Fruit fly (Drosophila melanogaster) whole organism, embryonic: ENCODE data around the gene Vav.
A peak's percentile ranks its signal among the peaks of the same experiment; 100 is the strongest.

ENCODE experiments used
- ATbp ChIP-seq: fragments of 200-800 bp; sonication (Bioruptor generic); optimal IDR thresholded peaks from 2 replicates; lab custom pipeline; 2017; ENCODE audit warnings: missing biosample characterization, mild to moderate bottlenecking, missing genetic modification characterization, missing genetic modification reagents
- Blimp-1 ChIP-seq: fragments of 200-800 bp; sonication (Bioruptor generic); optimal IDR thresholded peaks from 3 replicates; lab custom pipeline; 2018; ENCODE audit warnings: missing biosample characterization, missing genetic modification characterization, mild to moderate bottlenecking, moderate library complexity, missing genetic modification reagents
- BtbVII ChIP-seq: fragments of 200-800 bp; sonication (Bioruptor generic); optimal IDR thresholded peaks from 3 replicates; lab custom pipeline; 2017; ENCODE audit warnings: missing biosample characterization, mild to moderate bottlenecking, missing genetic modification characterization
- CG10959 ChIP-seq: fragments of 200-800 bp; sonication (Bioruptor generic); IDR thresholded peaks from 2 replicates; pipeline ENCODE4 v1.3.6; 2022; ENCODE audit warnings: missing biosample characterization, missing genetic modification characterization
- CG13123 ChIP-seq: fragments of 200-800 bp; sonication (Bioruptor generic); optimal IDR thresholded peaks from 2 replicates; lab custom pipeline; 2016; ENCODE audit warnings: missing biosample characterization, missing genetic modification characterization
- CG14667 ChIP-seq: fragments of 200-800 bp; sonication (Bioruptor generic); IDR thresholded peaks from 2 replicates; pipeline ENCODE4 v1.3.6; 2022; ENCODE audit warnings: missing biosample characterization, missing genetic modification characterization
- CG17385 ChIP-seq: fragments of 200-800 bp; sonication (Bioruptor generic); optimal IDR thresholded peaks from 3 replicates; lab custom pipeline; 2018; ENCODE audit warnings: missing biosample characterization, mild to moderate bottlenecking, missing genetic modification characterization
- CG18476 ChIP-seq: fragments of 200-800 bp; sonication (Bioruptor generic); optimal IDR thresholded peaks from 2 replicates; lab custom pipeline; 2016; ENCODE audit warnings: missing biosample characterization, mild to moderate bottlenecking, missing genetic modification characterization
- CG3065 ChIP-seq: fragments of 200-800 bp; sonication (Bioruptor generic); optimal IDR thresholded peaks from 2 replicates; lab custom pipeline; 2016; ENCODE audit warnings: missing biosample characterization, missing genetic modification characterization
- CG32532 ChIP-seq: fragments of 200-800 bp; sonication (Bioruptor generic); IDR thresholded peaks from 2 replicates; pipeline ENCODE4 v1.3.6; 2022; ENCODE audit warnings: missing biosample characterization, missing genetic modification characterization
- CG32767 ChIP-seq: fragments of 200-800 bp; sonication (Bioruptor generic); IDR thresholded peaks from 2 replicates; pipeline ENCODE4 v1.3.6; 2022; ENCODE audit warnings: missing biosample characterization, missing genetic modification characterization
- CG33213 ChIP-seq: fragments of 200-800 bp; sonication (Bioruptor generic); optimal IDR thresholded peaks from 3 replicates; lab custom pipeline; 2016; ENCODE audit warnings: missing biosample characterization, missing genetic modification characterization
- CG33557 ChIP-seq: fragments of 200-800 bp; sonication (Bioruptor generic); optimal IDR thresholded peaks from 2 replicates; lab custom pipeline; 2019; ENCODE audit warnings: missing biosample characterization, mild to moderate bottlenecking, missing genetic modification characterization, moderate library complexity
- CG3995 ChIP-seq: fragments of 200-800 bp; sonication (Bioruptor generic); optimal IDR thresholded peaks from 3 replicates; lab custom pipeline; 2016; ENCODE audit warnings: missing biosample characterization, missing genetic modification characterization
- CG5180 ChIP-seq: fragments of 200-800 bp; sonication (Bioruptor generic); optimal IDR thresholded peaks from 3 replicates; lab custom pipeline; 2017; ENCODE audit warnings: missing biosample characterization, missing genetic modification characterization, mild to moderate bottlenecking, moderate library complexity, missing genetic modification reagents
- CG6791 ChIP-seq: fragments of 200-800 bp; sonication (Bioruptor generic); IDR thresholded peaks from 3 replicates; pipeline ENCODE4 v1.3.6; 2022; ENCODE audit warnings: missing biosample characterization, missing genetic modification characterization; ENCODE audit not compliant: partially characterized antibody
- CG7786 ChIP-seq: fragments of 200-800 bp; sonication (Bioruptor generic); optimal IDR thresholded peaks from 2 replicates; lab custom pipeline; 2016; ENCODE audit warnings: missing biosample characterization, missing genetic modification characterization
- CG8924 ChIP-seq: fragments of 200-800 bp; optimal IDR thresholded peaks from 3 replicates; lab custom pipeline; 2019; ENCODE audit warnings: missing biosample characterization, mild to moderate bottlenecking, missing genetic modification characterization, moderate library complexity
- CG9437 ChIP-seq: fragments of 200-800 bp; sonication (Bioruptor generic); optimal IDR thresholded peaks from 2 replicates; lab custom pipeline; 2018; ENCODE audit warnings: missing biosample characterization, mild to moderate bottlenecking, missing genetic modification characterization
- Camta ChIP-seq: fragments of 200-800 bp; sonication (Bioruptor generic); optimal IDR thresholded peaks from 2 replicates; lab custom pipeline; 2016; ENCODE audit warnings: missing biosample characterization, missing genetic modification characterization
- Chrac-16 ChIP-seq: fragments of 200-800 bp; sonication (Bioruptor generic); optimal IDR thresholded peaks from 3 replicates; lab custom pipeline; 2016; ENCODE audit warnings: missing biosample characterization, missing genetic modification characterization
- Dbx ChIP-seq: fragments of 200-800 bp; sonication (Bioruptor generic); IDR thresholded peaks from 3 replicates; pipeline ENCODE4 v1.3.6; 2022; ENCODE audit warnings: missing biosample characterization, missing genetic modification characterization
- Dip2 ChIP-seq: fragments of 200-800 bp; sonication (Bioruptor generic); IDR thresholded peaks from 2 replicates; pipeline ENCODE4 v1.3.6; 2022; ENCODE audit warnings: missing biosample characterization, missing genetic modification characterization
- E2f2 ChIP-seq: fragments of 200-800 bp; sonication (Bioruptor generic); IDR thresholded peaks from 2 replicates; pipeline ENCODE4 v1.3.6; 2022; ENCODE audit warnings: missing biosample characterization, missing genetic modification characterization
- HLH4C ChIP-seq: fragments of 200-800 bp; sonication (Bioruptor generic); IDR thresholded peaks from 3 replicates; pipeline ENCODE4 v1.3.6; 2022; ENCODE audit warnings: missing biosample characterization, missing genetic modification characterization; ENCODE audit not compliant: partially characterized antibody
- Kr ChIP-seq: fragments of 200-800 bp; sonication (Bioruptor generic); optimal IDR thresholded peaks from 2 replicates; lab custom pipeline; 2017; ENCODE audit warnings: missing biosample characterization, mild to moderate bottlenecking, missing genetic modification characterization
- Mrtf ChIP-seq: fragments of 200-800 bp; sonication (Bioruptor generic); IDR thresholded peaks from 3 replicates; pipeline ENCODE4 v1.3.6; 2022; ENCODE audit warnings: missing biosample characterization, missing genetic modification characterization
- Myb ChIP-seq: fragments of 200-800 bp; sonication (Bioruptor generic); optimal IDR thresholded peaks from 2 replicates; lab custom pipeline; 2016; ENCODE audit warnings: missing biosample characterization, missing genetic modification characterization
- Nf-YA ChIP-seq: fragments of 200-800 bp; sonication (Bioruptor generic); IDR thresholded peaks from 2 replicates; pipeline ENCODE4 v1.3.6; 2022; ENCODE audit warnings: missing biosample characterization, missing genetic modification characterization
- Nf-YB ChIP-seq: fragments of 200-800 bp; sonication (Bioruptor generic); optimal IDR thresholded peaks from 3 replicates; lab custom pipeline; 2019; ENCODE audit warnings: missing biosample characterization, mild to moderate bottlenecking, missing genetic modification characterization, moderate library complexity
- Optix ChIP-seq: fragments of 200-800 bp; sonication (Bioruptor generic); IDR thresholded peaks from 3 replicates; pipeline ENCODE4 v1.3.6; 2022; ENCODE audit warnings: missing biosample characterization, missing genetic modification characterization
- ac ChIP-seq: fragments of 200-800 bp; sonication (Bioruptor generic); optimal IDR thresholded peaks from 3 replicates; lab custom pipeline; 2017; ENCODE audit warnings: missing biosample characterization, mild to moderate bottlenecking, missing genetic modification characterization
- bigmax ChIP-seq: fragments of 200-800 bp; sonication (Bioruptor generic); optimal IDR thresholded peaks from 2 replicates; lab custom pipeline; 2018; ENCODE audit warnings: missing biosample characterization, mild to moderate bottlenecking, missing genetic modification characterization
- bsh ChIP-seq, 2 experiments: fragments of 200-800 bp; sonication (Bioruptor generic); optimal IDR thresholded peaks; 2 replicates each; lab custom pipeline; 2017 to 2018; ENCODE audit warnings: mild to moderate bottlenecking in 2 of 2, missing biosample characterization in 2 of 2, missing genetic modification characterization in 2 of 2, moderate library complexity in 1 of 2
- btn ChIP-seq: fragments of 200-800 bp; sonication (Bioruptor generic); optimal IDR thresholded peaks from 2 replicates; lab custom pipeline; 2016; ENCODE audit warnings: missing biosample characterization, missing genetic modification characterization
- cad ChIP-seq: fragments of >200 bp; optimal IDR thresholded peaks from 2 replicates; lab custom pipeline; 2017; ENCODE audit warnings: missing biosample characterization, missing genetic modification characterization
- ci ChIP-seq: fragments of 200-800 bp; sonication (Bioruptor generic); IDR thresholded peaks from 3 replicates; pipeline ENCODE4 v1.3.6; 2022; ENCODE audit warnings: missing biosample characterization, missing genetic modification characterization
- crol ChIP-seq: fragments of 200-800 bp; sonication (Bioruptor generic); IDR thresholded peaks from 2 replicates; pipeline ENCODE4 v1.3.6; 2022; ENCODE audit warnings: missing biosample characterization, missing genetic modification characterization
- disco-r ChIP-seq: fragments of 200-800 bp; sonication (Bioruptor generic); optimal IDR thresholded peaks from 2 replicates; lab custom pipeline; 2016; ENCODE audit warnings: missing biosample characterization, missing genetic modification characterization
- dm ChIP-seq: fragments of 200-800 bp; sonication (Bioruptor generic); optimal IDR thresholded peaks from 3 replicates; lab custom pipeline; 2016; ENCODE audit warnings: missing biosample characterization, missing genetic modification characterization
- ftz-f1 ChIP-seq: fragments of 200-800 bp; sonication (Bioruptor generic); optimal IDR thresholded peaks from 2 replicates; lab custom pipeline; 2016; ENCODE audit warnings: missing biosample characterization, missing genetic modification characterization
- inv ChIP-seq: fragments of 200-800 bp; sonication (Bioruptor generic); IDR thresholded peaks from 2 replicates; pipeline ENCODE4 v1.3.6; 2022; ENCODE audit warnings: missing biosample characterization, missing genetic modification characterization; ENCODE audit not compliant: partially characterized antibody
- kni ChIP-seq: fragments of 200-800 bp; sonication (Bioruptor generic); optimal IDR thresholded peaks from 3 replicates; lab custom pipeline; 2017; ENCODE audit warnings: mild to moderate bottlenecking, missing biosample characterization, missing genetic modification reagents, missing genetic modification characterization
- prd ChIP-seq, 3 experiments: fragments of >200 bp in 2 of 3; fragments of 200-800 bp in 1 of 3; sonication (Bioruptor generic) in 1 of 3; optimal IDR thresholded peaks in 2 of 3; IDR thresholded peaks in 1 of 3; 2 replicates in 2 of 3; 3 replicates in 1 of 3; pipeline versions ENCODE4 v1.3.6 to Lab custom; 2017 to 2022; ENCODE audit warnings: missing biosample characterization in 1 of 3, missing genetic modification characterization in 1 of 3
- repo ChIP-seq: fragments of 200-800 bp; sonication (Bioruptor generic); optimal IDR thresholded peaks from 2 replicates; lab custom pipeline; 2016; ENCODE audit warnings: missing biosample characterization, missing genetic modification characterization
- sob ChIP-seq: fragments of 200-800 bp; sonication (Bioruptor generic); IDR thresholded peaks from 2 replicates; pipeline ENCODE4 v1.3.6; 2022; ENCODE audit warnings: missing biosample characterization, missing genetic modification characterization
- tx ChIP-seq: fragments of 200-800 bp; sonication (Bioruptor generic); optimal IDR thresholded peaks from 2 replicates; lab custom pipeline; 2016; ENCODE audit warnings: missing biosample characterization, missing genetic modification characterization
- zen ChIP-seq: fragments of 200-800 bp; sonication (Bioruptor generic); optimal IDR thresholded peaks from 3 replicates; lab custom pipeline; 2018; ENCODE audit warnings: missing biosample characterization, mild to moderate bottlenecking, missing genetic modification characterization, moderate library complexity

Gene Vav

DNA sequence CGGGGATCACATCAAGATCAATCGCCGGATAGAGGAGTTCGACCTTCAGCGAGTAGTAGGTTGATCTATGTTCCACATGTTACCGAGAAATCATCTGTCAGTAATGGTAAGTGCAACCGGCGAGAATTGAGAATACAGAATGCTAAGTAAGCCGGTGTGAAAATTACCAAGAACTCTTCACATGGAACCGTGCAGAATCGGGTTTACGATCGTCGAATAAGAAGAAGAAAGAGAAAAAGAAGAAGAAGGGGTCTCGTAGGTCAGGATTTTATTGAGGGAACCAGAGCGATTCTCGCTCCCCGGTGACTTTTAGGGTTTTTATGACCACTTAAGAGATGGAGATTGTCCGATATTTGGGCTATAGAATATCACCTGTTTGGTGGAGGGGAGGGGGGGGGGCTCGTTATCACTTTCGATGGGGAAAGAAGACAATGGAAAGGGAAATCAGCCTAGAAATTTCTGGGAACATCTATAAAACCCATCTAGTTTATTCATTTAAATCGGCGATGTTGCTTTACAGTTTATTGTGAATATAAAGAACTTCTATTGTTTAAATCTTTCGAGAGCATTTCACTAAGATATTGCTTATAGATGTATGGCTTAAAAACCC is 40.6 kb upstream of the Vav start (continued):
- TF ChIP-seq CG6791 (GFP tag; lab: Robert Waterston, UW) (peak; percentile 11; the same call in 1 of the 3 replicates), CG17385 (GFP tag; lab: Kevin White, UChicago) (peak; percentile 76), HLH4C (GFP tag; lab: Robert Waterston, UW) (no peak), bsh (GFP tag; optimal IDR thresholded peaks at IDR 0.05; lab: Kevin White, UChicago) (no peak), Dip2 (no peak), tx (GFP tag; lab: Kevin White, UChicago) (no peak), ftz-f1 (GFP tag; lab: Kevin White, UChicago) (no peak), Blimp-1 (peak; percentile 97), Camta (GFP tag; lab: Kevin White, UChicago) (no peak), ci (GFP tag; lab: Robert Waterston, UW) (no peak), CG33557 (GFP tag; lab: Kevin White, UChicago) (peak; percentile 22), zen (tag; lab: Kevin White, UChicago) (peak; percentile 55), cad (GFP tag; lab: Kevin White, UChicago) (peak; percentile 88), crol (GFP tag; lab: Robert Waterston, UW) (peak; percentile 46; the same call in 1 of the 2 replicates), kni (peak; percentile 35), CG13123 (GFP tag; lab: Kevin White, UChicago) (no peak), Nf-YB (GFP tag; lab: Kevin White, UChicago) (no peak), repo (GFP tag; lab: Kevin White, UChicago) (no peak), ATbp (GFP tag; lab: Kevin White, UChicago) (no peak), ac (GFP tag; lab: Kevin White, UChicago) (no peak), CG5180 (no peak), prd (optimal IDR thresholded peaks at IDR 0.05; lab: Kevin White, UChicago) (no peak), prd (GFP tag; IDR thresholded peaks at IDR 0.05; lab: Robert Waterston, UW) (peak; percentile 13; the same call in 1 of the 3 replicates), disco-r (GFP tag; lab: Kevin White, UChicago) (no peak)

DNA sequence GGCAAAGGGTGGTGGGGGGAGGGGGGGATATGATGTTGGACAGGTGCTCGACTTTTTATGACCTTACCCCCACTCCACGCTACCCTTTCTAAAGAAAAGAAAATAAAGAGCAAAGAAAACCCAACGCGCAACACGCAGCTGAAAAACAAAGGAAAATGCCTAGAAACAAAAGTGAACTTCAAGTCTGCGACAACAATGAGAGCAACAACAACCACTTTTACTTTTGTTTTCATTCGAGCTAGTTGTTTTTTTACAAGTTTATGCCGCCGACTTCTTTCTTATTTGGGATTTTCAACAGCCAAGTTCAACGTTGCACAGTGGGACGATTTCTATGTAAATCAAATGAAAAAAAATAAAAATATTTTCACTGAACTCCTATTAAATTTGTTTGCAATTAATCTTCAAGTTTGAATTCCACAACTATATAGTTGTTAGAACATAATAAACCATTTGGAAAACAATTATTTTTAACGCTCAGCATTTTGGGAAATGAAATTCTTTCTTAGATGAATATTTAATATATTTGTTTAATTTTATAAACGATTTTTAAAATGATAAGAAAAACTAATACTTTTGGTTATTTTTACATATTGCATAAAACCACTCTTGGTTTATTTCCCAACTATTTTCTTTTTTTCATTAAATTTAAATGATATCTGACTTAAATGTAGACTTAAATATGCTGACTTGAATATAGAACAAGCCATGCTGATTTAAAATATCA is 36.9 kb upstream of the Vav start:
- no peak for TF ChIP-seq E2f2 (GFP tag; lab: Robert Waterston, UW)
- TF ChIP-seq inv (GFP tag; lab: Robert Waterston, UW) = no peak
- peak; percentile 3 for TF ChIP-seq BtbVII
- peak; percentile 63 for TF ChIP-seq CG8924 (tag; lab: Kevin White, UChicago)
- no peak for TF ChIP-seq bigmax (GFP tag; lab: Kevin White, UChicago)
- TF ChIP-seq Kr (GFP tag; lab: Kevin White, UChicago) = no peak
- no peak for TF ChIP-seq CG14667 (GFP tag; lab: Robert Waterston, UW)
- TF ChIP-seq CG9437 (GFP tag; lab: Kevin White, UChicago) = peak; percentile 73
- no peak for TF ChIP-seq Myb (GFP tag; lab: Kevin White, UChicago)
- TF ChIP-seq CG33213 (GFP tag; lab: Kevin White, UChicago) = no peak
- no peak for TF ChIP-seq CG18476 (GFP tag; lab: Kevin White, UChicago)
- no peak for TF ChIP-seq CG32767 (GFP tag; lab: Robert Waterston, UW)
- no peak for TF ChIP-seq btn
- no peak for TF ChIP-seq Dbx
- TF ChIP-seq dm (GFP tag; lab: Kevin White, UChicago) = no peak
- TF ChIP-seq Optix (GFP tag; lab: Robert Waterston, UW) = no peak
- no peak for TF ChIP-seq CG3995 (GFP tag; lab: Kevin White, UChicago)
- no peak for TF ChIP-seq sob
- no peak for TF ChIP-seq CG5180
- TF ChIP-seq CG3065 (GFP tag; lab: Kevin White, UChicago) = no peak
- no peak for TF ChIP-seq Chrac-16 (GFP tag; lab: Kevin White, UChicago)
- no peak for TF ChIP-seq CG32532
- TF ChIP-seq CG10959 (GFP tag; lab: Robert Waterston, UW) = no peak
- no peak for TF ChIP-seq CG7786 (GFP tag; lab: Kevin White, UChicago)
- no peak for TF ChIP-seq Nf-YA (GFP tag; lab: Robert Waterston, UW)
- no peak for TF ChIP-seq Mrtf (GFP tag; lab: Robert Waterston, UW)
